Comparison of ENCODE assay signal across 1 fruit fly cellular context in genomic region chrX:16787416-16787900, dm6.
TF ChIP-seq lines count a peak whose summit lies in the region.

No protein-coding gene starts in this region.

TF ChIP-seq in whole organism, embryonic, 481 proteins besides CTCF, POLR2A, EP300 and RAD21 (continued from another document and continues in another):
- TF ChIP-seq CG1024 (GFP tag; IDR thresholded peaks at IDR 0.05; lab: Robert Waterston, UW) (no peak), repo (GFP tag; optimal IDR thresholded peaks at IDR 0.05; lab: Kevin White, UChicago) (no peak), rib (GFP tag; IDR thresholded peaks at IDR 0.05; lab: Robert Waterston, UW) (no peak), Ptx1 (GFP tag; IDR thresholded peaks at IDR 0.05; lab: Robert Waterston, UW) (no peak), CG32767 (GFP tag; IDR thresholded peaks at IDR 0.05; lab: Robert Waterston, UW) (no peak), Hr51 (GFP tag; optimal IDR thresholded peaks at IDR 0.05; lab: Kevin White, UChicago) (no peak), Hr39 (optimal IDR thresholded peaks at IDR 0.05; lab: Kevin White, UChicago) (no peak), CG8359 (GFP tag; optimal IDR thresholded peaks at IDR 0.05; lab: Kevin White, UChicago; ENCODE audit: borderline replicate concordance) (no peak), tin (GFP tag; optimal IDR thresholded peaks at IDR 0.05; lab: Kevin White, UChicago) (no peak), CG9932 (GFP tag; IDR thresholded peaks at IDR 0.05; lab: Robert Waterston, UW) (peak; percentile 62), prd (optimal IDR thresholded peaks at IDR 0.05; lab: Kevin White, UChicago) (no peak), prd (GFP tag; IDR thresholded peaks at IDR 0.05; lab: Robert Waterston, UW) (peak; percentile 54; the same call in 2 of the 3 replicates), Max (GFP tag; optimal IDR thresholded peaks at IDR 0.05; lab: Kevin White, UChicago) (no peak), CG14441 (GFP tag; IDR thresholded peaks at IDR 0.05; lab: Robert Waterston, UW) (no peak), CG13424 (tag; optimal IDR thresholded peaks at IDR 0.05; lab: Kevin White, UChicago) (no peak), pzg (GFP tag; optimal IDR thresholded peaks at IDR 0.05; lab: Kevin White, UChicago) (peak; percentile 38), Opbp (GFP tag; IDR thresholded peaks at IDR 0.05; lab: Robert Waterston, UW; ENCODE audit: partially characterized antibody) (peak; percentile 39; the same call in 1 of the 3 replicates), Asciz (GFP tag; optimal IDR thresholded peaks at IDR 0.05; lab: Kevin White, UChicago) (no peak), gem (tag; optimal IDR thresholded peaks at IDR 0.05; lab: Kevin White, UChicago) (peak; percentile 8), exex (tag; optimal IDR thresholded peaks at IDR 0.05; lab: Kevin White, UChicago) (no peak), sug (tag; optimal IDR thresholded peaks at IDR 0.05; lab: Kevin White, UChicago) (peak; percentile 2), unc-4 (GFP tag; IDR thresholded peaks at IDR 0.05; lab: Robert Waterston, UW; ENCODE audit: partially characterized antibody) (peak; percentile 51; the same call in 1 of the 2 replicates), en (GFP tag; optimal IDR thresholded peaks at IDR 0.05; lab: Kevin White, UChicago) (no peak), dan (GFP tag; IDR thresholded peaks at IDR 0.05; lab: Robert Waterston, UW) (no peak), Fer1 (GFP tag; optimal IDR thresholded peaks at IDR 0.05; lab: Kevin White, UChicago) (no peak), ftz-f1 (GFP tag; optimal IDR thresholded peaks at IDR 0.05; lab: Kevin White, UChicago) (no peak), dmrt99B (tag; optimal IDR thresholded peaks at IDR 0.05; lab: Kevin White, UChicago) (no peak), NFAT (GFP tag; IDR thresholded peaks at IDR 0.05; lab: Robert Waterston, UW) (0 out of 2 replicates have a peak, but pooled peaks have one; percentile 31), nerfin-1 (tag; optimal IDR thresholded peaks at IDR 0.05; lab: Kevin White, UChicago) (peak; percentile 5), amos (GFP tag; IDR thresholded peaks at IDR 0.05; lab: Robert Waterston, UW; ENCODE audit: partially characterized antibody) (peak; percentile 69), vnd (GFP tag; IDR thresholded peaks at IDR 0.05; lab: Robert Waterston, UW; ENCODE audit: partially characterized antibody) (no peak), CG2129 (GFP tag; IDR thresholded peaks at IDR 0.05; lab: Robert Waterston, UW; ENCODE audit: partially characterized antibody) (peak; percentile 44; the same call in 1 of the 2 replicates), CG10267 (tag; optimal IDR thresholded peaks at IDR 0.05; lab: Kevin White, UChicago) (peak; percentile 64), CG9609 (GFP tag; optimal IDR thresholded peaks at IDR 0.05; lab: Kevin White, UChicago) (no peak), Abd-B (GFP tag; optimal IDR thresholded peaks at IDR 0.05; lab: Kevin White, UChicago) (no peak), Meics (GFP tag; optimal IDR thresholded peaks at IDR 0.05; lab: Kevin White, UChicago) (no peak), lmd (GFP tag; IDR thresholded peaks at IDR 0.05; lab: Robert Waterston, UW) (no peak), Oli (tag; optimal IDR thresholded peaks at IDR 0.05; lab: Kevin White, UChicago) (no peak), CG12299 (tag; optimal IDR thresholded peaks at IDR 0.05; lab: Kevin White, UChicago) (no peak), CG18599 (GFP tag; optimal IDR thresholded peaks at IDR 0.05; lab: Kevin White, UChicago) (no peak), CG11247 (GFP tag; IDR thresholded peaks at IDR 0.05; lab: Robert Waterston, UW) (no peak), CG12155 (GFP tag; optimal IDR thresholded peaks at IDR 0.05; lab: Kevin White, UChicago) (no peak), sqz (GFP tag; optimal IDR thresholded peaks at IDR 0.05; lab: Kevin White, UChicago) (peak; percentile 72), Ets65A (GFP tag; lab: Kevin White, UChicago) (no peak), CG30403 (GFP tag; optimal IDR thresholded peaks at IDR 0.05; lab: Kevin White, UChicago) (peak; percentile 5), CG6683 (GFP tag; optimal IDR thresholded peaks at IDR 0.05; lab: Kevin White, UChicago) (no peak), CG7556 (GFP tag; optimal IDR thresholded peaks at IDR 0.05; lab: Kevin White, UChicago) (no peak), inv (GFP tag; IDR thresholded peaks at IDR 0.05; lab: Robert Waterston, UW; ENCODE audit: partially characterized antibody) (peak; percentile 51; the same call in 1 of the 2 replicates), CoRest (tag; optimal IDR thresholded peaks at IDR 0.05; lab: Kevin White, UChicago) (no peak), Adf1 (GFP tag; IDR thresholded peaks at IDR 0.05; lab: Robert Waterston, UW) (no peak), CG10366 (GFP tag; IDR thresholded peaks at IDR 0.05; lab: Robert Waterston, UW) (no peak), nom (GFP tag; optimal IDR thresholded peaks at IDR 0.05; lab: Kevin White, UChicago) (peak; percentile 3), CG6854 (GFP tag; optimal IDR thresholded peaks at IDR 0.05; lab: Kevin White, UChicago) (no peak), CG4617 (GFP tag; optimal IDR thresholded peaks at IDR 0.05; lab: Kevin White, UChicago; ENCODE audit: borderline replicate concordance) (no peak), CG1832 (GFP tag; optimal IDR thresholded peaks at IDR 0.05; lab: Kevin White, UChicago) (no peak), Mad (GFP tag; optimal IDR thresholded peaks at IDR 0.05; lab: Kevin White, UChicago) (no peak), bab2 (GFP tag; optimal IDR thresholded peaks at IDR 0.05; lab: Kevin White, UChicago) (no peak), CG7963 (GFP tag; IDR thresholded peaks at IDR 0.05; lab: Robert Waterston, UW; ENCODE audit: partially characterized antibody) (0 out of 3 replicates have a peak, but pooled peaks have one; percentile 31), Dp (GFP tag; optimal IDR thresholded peaks at IDR 0.05; lab: Kevin White, UChicago) (peak; percentile 78), Scr (GFP tag; IDR thresholded peaks at IDR 0.05; lab: Robert Waterston, UW; ENCODE audit: partially characterized antibody) (peak; percentile 66), Dip2 (GFP tag; IDR thresholded peaks at IDR 0.05; lab: Robert Waterston, UW) (no peak), salm (tag; optimal IDR thresholded peaks at IDR 0.05; lab: Kevin White, UChicago) (no peak), bbx (GFP tag; IDR thresholded peaks at IDR 0.05; lab: Robert Waterston, UW; ENCODE audit: partially characterized antibody) (peak; percentile 39; the same call in 1 of the 2 replicates), Jarid2 (GFP tag; optimal IDR thresholded peaks at IDR 0.05; lab: Kevin White, UChicago) (no peak), sob (GFP tag; IDR thresholded peaks at IDR 0.05; lab: Robert Waterston, UW) (0 out of 2 replicates have a peak, but pooled peaks have one; percentile 26), gt (GFP tag; IDR thresholded peaks at IDR 0.05; lab: Robert Waterston, UW) (no peak), CG5245 (GFP tag; optimal IDR thresholded peaks at IDR 0.05; lab: Kevin White, UChicago) (no peak), ara (GFP tag; IDR thresholded peaks at IDR 0.05; lab: Robert Waterston, UW) (no peak), CG2116 (GFP tag; optimal IDR thresholded peaks at IDR 0.05; lab: Kevin White, UChicago) (no peak), Usf (GFP tag; optimal IDR thresholded peaks at IDR 0.05; lab: Kevin White, UChicago) (no peak), hb (GFP tag; IDR thresholded peaks at IDR 0.05; lab: Robert Waterston, UW; ENCODE audit: partially characterized antibody) (no peak), CG4282 (GFP tag; optimal IDR thresholded peaks at IDR 0.05; lab: Kevin White, UChicago) (no peak), Sry-δ (GFP tag; optimal IDR thresholded peaks at IDR 0.05; lab: Kevin White, UChicago) (peak; percentile 72), CG16813 (GFP tag; IDR thresholded peaks at IDR 0.05; lab: Robert Waterston, UW; ENCODE audit: partially characterized antibody) (peak; percentile 63), CG4424 (GFP tag; optimal IDR thresholded peaks at IDR 0.05; lab: Kevin White, UChicago) (no peak), Kr (GFP tag; optimal IDR thresholded peaks at IDR 0.05; lab: Kevin White, UChicago) (no peak), Doc2 (GFP tag; IDR thresholded peaks at IDR 0.05; lab: Robert Waterston, UW) (no peak), CG4360 (GFP tag; IDR thresholded peaks at IDR 0.05; lab: Robert Waterston, UW) (no peak), slbo (GFP tag; IDR thresholded peaks at IDR 0.05; lab: Robert Waterston, UW) (peak; percentile 68), CG2712 (tag; optimal IDR thresholded peaks at IDR 0.05; lab: Kevin White, UChicago) (peak; percentile 21), phol (tag; optimal IDR thresholded peaks at IDR 0.05; lab: Kevin White, UChicago) (peak; percentile 1), tio (GFP tag; optimal IDR thresholded peaks at IDR 0.05; lab: Kevin White, UChicago) (no peak), CG30020 (tag; optimal IDR thresholded peaks at IDR 0.05; lab: Kevin White, UChicago) (no peak), CG8478 (optimal IDR thresholded peaks at IDR 0.05; lab: Kevin White, UChicago) (no peak), bcd (GFP tag; optimal IDR thresholded peaks at IDR 0.05; lab: Kevin White, UChicago) (no peak), Ravus (GFP tag; IDR thresholded peaks at IDR 0.05; lab: Robert Waterston, UW) (no peak), org-1 (GFP tag; optimal IDR thresholded peaks at IDR 0.05; lab: Kevin White, UChicago) (no peak), CG17359 (tag; optimal IDR thresholded peaks at IDR 0.05; lab: Kevin White, UChicago) (no peak), CG9727 (GFP tag; optimal IDR thresholded peaks at IDR 0.05; lab: Kevin White, UChicago) (peak; percentile 28), Bgb (GFP tag; IDR thresholded peaks at IDR 0.05; lab: Robert Waterston, UW; ENCODE audit: partially characterized antibody) (peak; percentile 57), pita (GFP tag; optimal IDR thresholded peaks at IDR 0.05; lab: Kevin White, UChicago) (no peak), E2f2 (GFP tag; IDR thresholded peaks at IDR 0.05; lab: Robert Waterston, UW) (peak; percentile 86), CG34422 (GFP tag; IDR thresholded peaks at IDR 0.05; lab: Robert Waterston, UW) (no peak), CG9797 (GFP tag; optimal IDR thresholded peaks at IDR 0.05; lab: Kevin White, UChicago) (peak; percentile 62), vfl (GFP tag; optimal IDR thresholded peaks at IDR 0.05; lab: Kevin White, UChicago) (no peak), Sin3A (optimal IDR thresholded peaks at IDR 0.05; lab: Kevin White, UChicago) (peak; percentile 55), lilli (GFP tag; optimal IDR thresholded peaks at IDR 0.05; lab: Kevin White, UChicago) (no peak), C15 (GFP tag; IDR thresholded peaks at IDR 0.05; lab: Robert Waterston, UW) (no peak), CG14860 (GFP tag; IDR thresholded peaks at IDR 0.05; lab: Robert Waterston, UW; ENCODE audit: partially characterized antibody) (peak; percentile 33; the same call in 1 of the 3 replicates), klu (GFP tag; IDR thresholded peaks at IDR 0.05; lab: Robert Waterston, UW) (no peak), CG7372 (GFP tag; IDR thresholded peaks at IDR 0.05; lab: Robert Waterston, UW) (no peak), CG33213 (GFP tag; optimal IDR thresholded peaks at IDR 0.05; lab: Kevin White, UChicago) (no peak), zf30C (GFP tag; optimal IDR thresholded peaks at IDR 0.05; lab: Kevin White, UChicago) (no peak), CG15514 (GFP tag; optimal IDR thresholded peaks at IDR 0.05; lab: Kevin White, UChicago) (peak; percentile 81), CG2199 (GFP tag; IDR thresholded peaks at IDR 0.05; lab: Robert Waterston, UW) (no peak), crp (GFP tag; optimal IDR thresholded peaks at IDR 0.05; lab: Kevin White, UChicago) (no peak), CG15011 (GFP tag; optimal IDR thresholded peaks at IDR 0.05; lab: Kevin White, UChicago) (no peak), CG16779 (GFP tag; IDR thresholded peaks at IDR 0.05; lab: Robert Waterston, UW) (no peak), dimm (GFP tag; IDR thresholded peaks at IDR 0.05; lab: Robert Waterston, UW) (no peak), CG14965 (GFP tag; optimal IDR thresholded peaks at IDR 0.05; lab: Kevin White, UChicago; ENCODE audit: borderline replicate concordance) (no peak), CG15479 (GFP tag; optimal IDR thresholded peaks at IDR 0.05; lab: Kevin White, UChicago) (peak; percentile 60), CG12104 (GFP tag; optimal IDR thresholded peaks at IDR 0.05; lab: Kevin White, UChicago) (no peak), MESR4 (GFP tag; optimal IDR thresholded peaks at IDR 0.05; lab: Kevin White, UChicago) (peak; percentile 77), h (optimal IDR thresholded peaks at IDR 0.05; lab: Kevin White, UChicago) (no peak), CG15073 (GFP tag; optimal IDR thresholded peaks at IDR 0.05; lab: Kevin White, UChicago) (no peak), otp (GFP tag; IDR thresholded peaks at IDR 0.05; lab: Robert Waterston, UW) (no peak), fd102C (GFP tag; optimal IDR thresholded peaks at IDR 0.05; lab: Kevin White, UChicago) (no peak), HLH4C (GFP tag; IDR thresholded peaks at IDR 0.05; lab: Robert Waterston, UW; ENCODE audit: partially characterized antibody) (0 out of 3 replicates have a peak, but pooled peaks have one; percentile 51), CG17361 (GFP tag; IDR thresholded peaks at IDR 0.05; lab: Robert Waterston, UW) (0 out of 3 replicates have a peak, but pooled peaks have one; percentile 35), danr (GFP tag; IDR thresholded peaks at IDR 0.05; lab: Robert Waterston, UW) (no peak), aop (GFP tag; IDR thresholded peaks at IDR 0.05; lab: Robert Waterston, UW) (no peak), Stat92E (GFP tag; optimal IDR thresholded peaks at IDR 0.05; lab: Kevin White, UChicago) (no peak), CG6791 (GFP tag; IDR thresholded peaks at IDR 0.05; lab: Robert Waterston, UW; ENCODE audit: partially characterized antibody) (peak; percentile 58; the same call in 2 of the 3 replicates), Dll (GFP tag; IDR thresholded peaks at IDR 0.05; lab: Robert Waterston, UW; ENCODE audit: partially characterized antibody) (peak; percentile 67; the same call in 2 of the 4 replicates), CG32532 (GFP tag; IDR thresholded peaks at IDR 0.05; lab: Robert Waterston, UW) (no peak), hbn (GFP tag; IDR thresholded peaks at IDR 0.05; lab: Robert Waterston, UW; ENCODE audit: partially characterized antibody) (peak; percentile 29; the same call in 1 of the 2 replicates), gfzf (GFP tag; optimal IDR thresholded peaks at IDR 0.05; lab: Kevin White, UChicago) (peak; percentile 55), CG17612 (GFP tag; IDR thresholded peaks at IDR 0.05; lab: Robert Waterston, UW) (no peak), Xrp1 (GFP tag; IDR thresholded peaks at IDR 0.05; lab: Robert Waterston, UW) (0 out of 2 replicates have a peak, but pooled peaks have one; percentile 40), CG6272 (GFP tag; IDR thresholded peaks at IDR 0.05; lab: Robert Waterston, UW) (no peak), Rfx (GFP tag; IDR thresholded peaks at IDR 0.05; lab: Robert Waterston, UW) (peak; percentile 28; the same call in 1 of the 2 replicates)
